Fruit fly (Drosophila melanogaster) whole organism, pupa: Measurements from ENCODE around the gene Dlic.

Source experiments
- CG10348 ChIP-seq: fragments of 200-800 bp; sonication (Bioruptor generic); IDR thresholded peaks from 2 replicates; pipeline ENCODE4 v1.3.6; 2022; ENCODE audit warnings: missing biosample characterization, missing genetic modification characterization
- CG12605 ChIP-seq: fragments of 200-800 bp; sonication (Bioruptor generic); IDR thresholded peaks from 2 replicates; pipeline ENCODE4 v1.3.6; 2022; ENCODE audit warnings: missing biosample characterization, missing genetic modification characterization
- CG13204 ChIP-seq: fragments of 200-800 bp; sonication (Bioruptor generic); optimal IDR thresholded peaks from 2 replicates; lab custom pipeline; 2018; ENCODE audit warnings: missing biosample characterization, mild to moderate bottlenecking, missing genetic modification characterization, moderate library complexity
- CG14655 ChIP-seq: fragments of 200-800 bp; sonication (Bioruptor generic); optimal IDR thresholded peaks from 3 replicates; lab custom pipeline; 2017; ENCODE audit warnings: mild to moderate bottlenecking, missing biosample characterization, missing genetic modification reagents, missing genetic modification characterization
- CG15710 ChIP-seq: fragments of 200-800 bp; sonication (Bioruptor generic); optimal IDR thresholded peaks from 2 replicates; lab custom pipeline; 2018; ENCODE audit warnings: missing biosample characterization, mild to moderate bottlenecking, missing genetic modification characterization, moderate library complexity
- CG17806 ChIP-seq: fragments of 200-800 bp; sonication (Bioruptor generic); optimal IDR thresholded peaks from 2 replicates; lab custom pipeline; 2018; ENCODE audit warnings: missing biosample characterization, mild to moderate bottlenecking, missing genetic modification characterization, moderate library complexity
- CG32121 ChIP-seq: fragments of 200-800 bp; sonication (Bioruptor generic); IDR thresholded peaks from 2 replicates; pipeline ENCODE4 v1.3.6; 2022; ENCODE audit warnings: missing biosample characterization, missing genetic modification characterization
- CG34367 ChIP-seq: fragments of 200-800 bp; sonication (Bioruptor generic); optimal IDR thresholded peaks from 2 replicates; lab custom pipeline; 2018; ENCODE audit warnings: missing biosample characterization, mild to moderate bottlenecking, missing genetic modification characterization
- CG4496 ChIP-seq: fragments of 200-800 bp; sonication (Bioruptor generic); IDR thresholded peaks from 3 replicates; pipeline ENCODE4 v1.3.6; 2022; ENCODE audit warnings: missing biosample characterization, missing genetic modification characterization
- CG8159 ChIP-seq: fragments of 200-800 bp; sonication (Bioruptor generic); optimal IDR thresholded peaks from 3 replicates; lab custom pipeline; 2018; ENCODE audit warnings: missing biosample characterization, mild to moderate bottlenecking, missing genetic modification characterization, moderate library complexity
- CG8301 ChIP-seq: fragments of 200-800 bp; sonication (Bioruptor generic); optimal IDR thresholded peaks from 2 replicates; lab custom pipeline; 2018; ENCODE audit warnings: missing biosample characterization, mild to moderate bottlenecking, missing genetic modification characterization
- CG9948 ChIP-seq: fragments of 200-800 bp; sonication (Bioruptor generic); optimal IDR thresholded peaks from 2 replicates; lab custom pipeline; 2018; ENCODE audit warnings: missing biosample characterization, mild to moderate bottlenecking, missing genetic modification characterization, moderate library complexity
- D1 ChIP-seq: fragments of 200-800 bp; sonication (Bioruptor generic); optimal IDR thresholded peaks from 2 replicates; lab custom pipeline; 2018; ENCODE audit warnings: missing biosample characterization, mild to moderate bottlenecking, missing genetic modification characterization, moderate library complexity
- EcR ChIP-seq: fragments of 200-800 bp; sonication (Bioruptor generic); optimal IDR thresholded peaks from 3 replicates; lab custom pipeline; 2019; ENCODE audit warnings: missing biosample characterization, missing genetic modification characterization, mild to moderate bottlenecking, moderate library complexity, missing genetic modification reagents
- Ets98B ChIP-seq: fragments of 200-800 bp; sonication (Bioruptor generic); IDR thresholded peaks from 2 replicates; pipeline ENCODE4 v1.3.6; 2022; ENCODE audit warnings: missing biosample characterization, missing genetic modification characterization
- Pif1A ChIP-seq: fragments of 200-800 bp; sonication (Bioruptor generic); optimal IDR thresholded peaks from 3 replicates; lab custom pipeline; 2016; ENCODE audit warnings: missing biosample characterization, missing genetic modification characterization
- Pif1B ChIP-seq: fragments of 200-800 bp; sonication (Bioruptor generic); optimal IDR thresholded peaks from 3 replicates; lab custom pipeline; 2016; ENCODE audit warnings: missing biosample characterization, missing genetic modification characterization
- Snoo ChIP-seq: fragments of 200-800 bp; sonication (Bioruptor generic); optimal IDR thresholded peaks from 3 replicates; lab custom pipeline; 2017; ENCODE audit warnings: missing biosample characterization, mild to moderate bottlenecking, missing genetic modification characterization, inconsistent platforms
- fd96Ca ChIP-seq: fragments of 200-800 bp; sonication (Bioruptor generic); IDR thresholded peaks from 3 replicates; pipeline ENCODE4 v1.3.6; 2022; ENCODE audit warnings: missing biosample characterization, missing genetic modification characterization
- gl ChIP-seq: fragments of 200-800 bp; sonication (Bioruptor generic); optimal IDR thresholded peaks from 2 replicates; lab custom pipeline; 2018; ENCODE audit warnings: missing biosample characterization, mild to moderate bottlenecking, missing genetic modification characterization
- rn ChIP-seq: fragments of 200-800 bp; sonication (Bioruptor generic); IDR thresholded peaks from 2 replicates; pipeline ENCODE4 v1.3.6; 2022; ENCODE audit warnings: missing biosample characterization, missing genetic modification characterization

Gene Dlic

dm6 chrX:11155808-11156589, 1.8 kb downstream of the Dlic start:
- no peak for TF ChIP-seq CG8301
- no peak for TF ChIP-seq EcR (GFP tag; lab: Kevin White, UChicago)
- no peak for TF ChIP-seq CG4496
- peak; percentile 13 for TF ChIP-seq Pif1A (GFP tag; lab: Kevin White, UChicago)
- TF ChIP-seq CG15710 (tag; lab: Kevin White, UChicago): peak; percentile 4
- no peak for TF ChIP-seq D1 (tag; lab: Kevin White, UChicago)
- no peak for TF ChIP-seq Snoo
- peak; percentile 37 for TF ChIP-seq CG8159 (tag; lab: Kevin White, UChicago)
- no peak for TF ChIP-seq CG13204 (GFP tag; lab: Kevin White, UChicago)
- no peak for TF ChIP-seq CG14655 (GFP tag; lab: Kevin White, UChicago)
- TF ChIP-seq CG9948: peak; percentile 17
- no peak for TF ChIP-seq CG32121 (GFP tag; lab: Robert Waterston, UW)
- no peak for TF ChIP-seq Pif1B (GFP tag; lab: Kevin White, UChicago)
- no peak for TF ChIP-seq fd96Ca (GFP tag; lab: Robert Waterston, UW)
- TF ChIP-seq CG12605 (GFP tag; lab: Robert Waterston, UW): no peak
- no peak for TF ChIP-seq Ets98B (GFP tag; lab: Robert Waterston, UW)
- TF ChIP-seq CG17806 (tag; lab: Kevin White, UChicago): no peak
- TF ChIP-seq gl (tag; lab: Kevin White, UChicago): no peak
- no peak for TF ChIP-seq CG10348 (GFP tag; lab: Robert Waterston, UW)
- TF ChIP-seq rn: no peak
- peak; percentile 6 for TF ChIP-seq CG34367

dm6 chrX:11159710-11160446, 5.7 kb downstream of the Dlic start, which contains the start of gene CG32668:
Gene CG32668, minus strand, starts transcription at chrX:11159760.
- TF ChIP-seq CG32121 (GFP tag; lab: Robert Waterston, UW): no peak
- TF ChIP-seq Snoo: no peak
- no peak for TF ChIP-seq CG10348 (GFP tag; lab: Robert Waterston, UW)
- no peak for TF ChIP-seq gl (tag; lab: Kevin White, UChicago)
- no peak for TF ChIP-seq CG34367
- no peak for TF ChIP-seq Pif1B (GFP tag; lab: Kevin White, UChicago)
- TF ChIP-seq CG8159 (tag; lab: Kevin White, UChicago): peak; percentile 7

- TF ChIP-seq gl (tag; lab: Kevin White, UChicago) (no peak), CG17806 (tag; lab: Kevin White, UChicago) (no peak), Pif1B (GFP tag; lab: Kevin White, UChicago) (no peak), CG32121 (GFP tag; lab: Robert Waterston, UW) (no peak), CG14655 (GFP tag; lab: Kevin White, UChicago) (peak; percentile 34), CG4496 (0 out of 3 replicates have a peak, but pooled peaks have one; percentile 32), Ets98B (GFP tag; lab: Robert Waterston, UW) (no peak), D1 (tag; lab: Kevin White, UChicago) (no peak), CG13204 (GFP tag; lab: Kevin White, UChicago) (no peak), CG8159 (tag; lab: Kevin White, UChicago) (no peak), CG12605 (GFP tag; lab: Robert Waterston, UW) (no peak), CG15710 (tag; lab: Kevin White, UChicago) (no peak), fd96Ca (GFP tag; lab: Robert Waterston, UW) (no peak), Snoo (no peak), CG9948 (no peak), Pif1A (GFP tag; lab: Kevin White, UChicago) (no peak), rn (no peak), CG34367 (no peak), CG8301 (peak; percentile 19)
Observed at dm6 chrX:11168958-11169357, 14.7 kb downstream of the Dlic start, which contains the start of gene Antdh. Gene Antdh, minus strand, starts transcription at chrX:11169058.

- no peak for TF ChIP-seq Pif1B (GFP tag; lab: Kevin White, UChicago)
- no peak for TF ChIP-seq Ets98B (GFP tag; lab: Robert Waterston, UW)
- TF ChIP-seq, all 21 proteins: peak for 0
Observed at dm6 chrX:11170578-11170977, 16.4 kb downstream of the Dlic start, which contains the start of gene CG1394. Gene CG1394, minus strand, starts transcription at chrX:11170678.

dm6 chrX:11176073-11176472, 21.9 kb downstream of the Dlic start:
- TF ChIP-seq CG14655 (GFP tag; lab: Kevin White, UChicago) (no peak), CG12605 (GFP tag; lab: Robert Waterston, UW) (no peak), CG32121 (GFP tag; lab: Robert Waterston, UW) (no peak), Ets98B (GFP tag; lab: Robert Waterston, UW) (no peak), CG8159 (tag; lab: Kevin White, UChicago) (no peak), CG8301 (no peak), CG13204 (GFP tag; lab: Kevin White, UChicago) (no peak), gl (tag; lab: Kevin White, UChicago) (no peak), CG34367 (no peak), Pif1A (GFP tag; lab: Kevin White, UChicago) (no peak), CG17806 (tag; lab: Kevin White, UChicago) (no peak), Pif1B (GFP tag; lab: Kevin White, UChicago) (no peak), CG9948 (no peak), CG15710 (tag; lab: Kevin White, UChicago) (no peak), rn (no peak), D1 (tag; lab: Kevin White, UChicago) (no peak), CG10348 (GFP tag; lab: Robert Waterston, UW) (no peak), EcR (GFP tag; lab: Kevin White, UChicago) (no peak)
- TF ChIP-seq, all 21 proteins: peak for 0
